Fruit fly (Drosophila melanogaster) whole organism, embryonic: Measurements from ENCODE around the gene CG15530.

Experiments used
- Atf3 ChIP-seq: fragments of 200-800 bp; sonication (Bioruptor generic); optimal IDR thresholded peaks from 3 replicates; lab custom pipeline; 2016; ENCODE audit warnings: missing biosample characterization, missing genetic modification characterization
- B-H1 ChIP-seq: fragments of 200-800 bp; sonication (Bioruptor generic); IDR thresholded peaks from 3 replicates; pipeline ENCODE4 v1.3.6; 2022; ENCODE audit warnings: missing biosample characterization, missing genetic modification characterization
- CG11247 ChIP-seq: fragments of 200-800 bp; sonication (Bioruptor generic); IDR thresholded peaks from 2 replicates; pipeline ENCODE4 v1.3.6; 2022; ENCODE audit warnings: missing biosample characterization, missing genetic modification characterization
- CG11504 ChIP-seq: fragments of 200-800 bp; sonication (Bioruptor generic); optimal IDR thresholded peaks from 3 replicates; lab custom pipeline; 2019; ENCODE audit warnings: missing biosample characterization, mild to moderate bottlenecking, missing genetic modification characterization, moderate library complexity
- CG11695 ChIP-seq: fragments of 200-800 bp; sonication (Bioruptor generic); IDR thresholded peaks from 3 replicates; pipeline ENCODE4 v1.3.6; 2022; ENCODE audit warnings: missing biosample characterization, missing genetic modification characterization
- CG11723 ChIP-seq: fragments of 200-800 bp; sonication (Bioruptor generic); optimal IDR thresholded peaks from 2 replicates; lab custom pipeline; 2017; ENCODE audit warnings: missing biosample characterization, mild to moderate bottlenecking, missing genetic modification characterization
- CG12744 ChIP-seq: fragments of 200-800 bp; sonication (Bioruptor generic); optimal IDR thresholded peaks from 2 replicates; lab custom pipeline; 2016; ENCODE audit warnings: missing biosample characterization, missing genetic modification characterization
- CG13123 ChIP-seq: fragments of 200-800 bp; sonication (Bioruptor generic); optimal IDR thresholded peaks from 2 replicates; lab custom pipeline; 2016; ENCODE audit warnings: missing biosample characterization, missing genetic modification characterization
- CG17328 ChIP-seq: fragments of 200-800 bp; sonication (Bioruptor generic); IDR thresholded peaks from 2 replicates; pipeline ENCODE4 v1.3.6; 2022; ENCODE audit warnings: missing biosample characterization, missing genetic modification characterization
- CG17361 ChIP-seq: fragments of 200-800 bp; sonication (Bioruptor generic); IDR thresholded peaks from 3 replicates; pipeline ENCODE4 v1.3.6; 2022; ENCODE audit warnings: missing biosample characterization, missing genetic modification characterization
- CG18764 ChIP-seq: fragments of 200-800 bp; sonication (Bioruptor generic); optimal IDR thresholded peaks from 3 replicates; lab custom pipeline; 2016; ENCODE audit warnings: missing biosample characterization, missing genetic modification characterization
- CG2199 ChIP-seq: fragments of 200-800 bp; sonication (Bioruptor generic); IDR thresholded peaks from 3 replicates; pipeline ENCODE4 v1.3.6; 2022; ENCODE audit warnings: missing biosample characterization, missing genetic modification characterization
- CG30020 ChIP-seq: fragments of 200-800 bp; optimal IDR thresholded peaks from 2 replicates; lab custom pipeline; 2019; ENCODE audit warnings: missing biosample characterization, mild to moderate bottlenecking, missing genetic modification characterization, moderate library complexity
- CG30403 ChIP-seq: fragments of 200-800 bp; sonication (Bioruptor generic); optimal IDR thresholded peaks from 3 replicates; lab custom pipeline; 2016; ENCODE audit warnings: missing biosample characterization, missing genetic modification characterization
- CG4424 ChIP-seq: fragments of 200-800 bp; sonication (Bioruptor generic); optimal IDR thresholded peaks from 3 replicates; lab custom pipeline; 2016; ENCODE audit warnings: missing biosample characterization, missing genetic modification characterization
- CG4617 ChIP-seq: fragments of 200-800 bp; sonication (Bioruptor generic); optimal IDR thresholded peaks from 3 replicates; lab custom pipeline; 2016; ENCODE audit warnings: missing biosample characterization, missing genetic modification characterization, borderline replicate concordance
- CG5180 ChIP-seq: fragments of 200-800 bp; sonication (Bioruptor generic); optimal IDR thresholded peaks from 3 replicates; lab custom pipeline; 2017; ENCODE audit warnings: missing biosample characterization, missing genetic modification characterization, mild to moderate bottlenecking, moderate library complexity, missing genetic modification reagents
- CG6813 ChIP-seq: fragments of 200-800 bp; sonication (Bioruptor generic); optimal IDR thresholded peaks from 2 replicates; lab custom pipeline; 2017; ENCODE audit warnings: missing biosample characterization, missing genetic modification characterization, mild to moderate bottlenecking, moderate library complexity, missing genetic modification reagents
- CG7271 ChIP-seq: fragments of 200-800 bp; sonication (Bioruptor generic); optimal IDR thresholded peaks from 2 replicates; lab custom pipeline; 2018; ENCODE audit warnings: missing biosample characterization, mild to moderate bottlenecking, missing genetic modification characterization, moderate library complexity
- CG7372 ChIP-seq: fragments of 200-800 bp; sonication (Bioruptor generic); IDR thresholded peaks from 2 replicates; pipeline ENCODE4 v1.3.6; 2022; ENCODE audit warnings: missing biosample characterization, missing genetic modification characterization
- CG8281 ChIP-seq: fragments of 200-800 bp; sonication (Bioruptor generic); optimal IDR thresholded peaks from 2 replicates; lab custom pipeline; 2018; ENCODE audit warnings: missing biosample characterization, mild to moderate bottlenecking, missing genetic modification characterization, moderate library complexity
- CG8765 ChIP-seq: fragments of 200-800 bp; sonication (Bioruptor generic); IDR thresholded peaks from 2 replicates; pipeline ENCODE4 v1.3.6; 2022; ENCODE audit warnings: missing biosample characterization, missing genetic modification characterization
- Dref ChIP-seq: fragments of 200-800 bp; sonication (Bioruptor generic); IDR thresholded peaks from 2 replicates; pipeline ENCODE4 v1.3.6; 2022; ENCODE audit warnings: missing biosample characterization, missing genetic modification characterization
- Ets97D ChIP-seq: fragments of 200-800 bp; sonication (Bioruptor generic); optimal IDR thresholded peaks from 3 replicates; lab custom pipeline; 2016; ENCODE audit warnings: missing biosample characterization, missing genetic modification characterization
- Lim3 ChIP-seq: fragments of 200-800 bp; sonication (Bioruptor generic); IDR thresholded peaks from 2 replicates; pipeline ENCODE4 v1.3.6; 2022; ENCODE audit warnings: missing biosample characterization, missing genetic modification characterization
- Nf-YC ChIP-seq: fragments of 200-800 bp; optimal IDR thresholded peaks from 3 replicates; lab custom pipeline; 2019; ENCODE audit warnings: missing biosample characterization, mild to moderate bottlenecking, missing genetic modification characterization, moderate library complexity
- Pdp1 ChIP-seq, 2 experiments: fragments of 200-800 bp; sonication (Bioruptor generic); optimal IDR thresholded peaks; 3 replicates each; lab custom pipeline; 2016; ENCODE audit warnings: missing biosample characterization in 2 of 2, missing genetic modification characterization in 2 of 2, mild to moderate bottlenecking in 1 of 2, moderate library complexity in 1 of 2
- Rx ChIP-seq: fragments of 200-800 bp; sonication (Bioruptor generic); IDR thresholded peaks from 2 replicates; pipeline ENCODE4 v1.3.6; 2022; ENCODE audit warnings: missing biosample characterization, missing genetic modification characterization
- Sox102F ChIP-seq: fragments of 200-800 bp; sonication (Bioruptor generic); optimal IDR thresholded peaks from 2 replicates; lab custom pipeline; 2018; ENCODE audit warnings: missing biosample characterization, mild to moderate bottlenecking, missing genetic modification characterization, moderate library complexity
- Spps ChIP-seq: fragments of 200-800 bp; sonication (Bioruptor generic); optimal IDR thresholded peaks from 2 replicates; lab custom pipeline; 2018; ENCODE audit warnings: missing biosample characterization, mild to moderate bottlenecking, missing genetic modification characterization
- Sry-β ChIP-seq: fragments of 200-800 bp; sonication (Bioruptor generic); optimal IDR thresholded peaks from 2 replicates; lab custom pipeline; 2018; ENCODE audit warnings: missing biosample characterization, mild to moderate bottlenecking, missing genetic modification characterization, moderate library complexity
- bigmax ChIP-seq: fragments of 200-800 bp; sonication (Bioruptor generic); optimal IDR thresholded peaks from 2 replicates; lab custom pipeline; 2018; ENCODE audit warnings: missing biosample characterization, mild to moderate bottlenecking, missing genetic modification characterization
- chn ChIP-seq: fragments of 200-800 bp; sonication (Bioruptor generic); optimal IDR thresholded peaks from 2 replicates; lab custom pipeline; 2016; ENCODE audit warnings: missing biosample characterization, missing genetic modification characterization
- crp ChIP-seq, 2 experiments: fragments of 200-800 bp; sonication (Bioruptor generic); optimal IDR thresholded peaks; 2 replicates in 1 of 2; 3 replicates in 1 of 2; lab custom pipeline; 2017; ENCODE audit warnings: missing biosample characterization in 2 of 2, missing genetic modification characterization in 2 of 2, mild to moderate bottlenecking in 1 of 2, moderate library complexity in 1 of 2
- dpn ChIP-seq, 2 experiments: fragments of 200-800 bp; sonication (Bioruptor generic); optimal IDR thresholded peaks; 3 replicates each; lab custom pipeline; 2016; ENCODE audit warnings: missing biosample characterization in 2 of 2, missing genetic modification characterization in 2 of 2
- fd3F ChIP-seq: fragments of 200-800 bp; sonication (Bioruptor generic); optimal IDR thresholded peaks from 2 replicates; lab custom pipeline; 2018; ENCODE audit warnings: missing biosample characterization, mild to moderate bottlenecking, missing genetic modification characterization, moderate library complexity
- gfzf ChIP-seq: fragments of 200-800 bp; sonication (Bioruptor generic); optimal IDR thresholded peaks from 2 replicates; lab custom pipeline; 2016; ENCODE audit warnings: missing biosample characterization, mild to moderate bottlenecking, missing genetic modification characterization, moderate library complexity
- grau ChIP-seq: fragments of 200-800 bp; optimal IDR thresholded peaks from 3 replicates; lab custom pipeline; 2019; ENCODE audit warnings: missing biosample characterization, mild to moderate bottlenecking, missing genetic modification characterization, moderate library complexity
- insv ChIP-seq, 2 experiments: fragments of 200-800 bp; sonication (Bioruptor generic); optimal IDR thresholded peaks; 3 replicates each; lab custom pipeline; 2016 to 2018; ENCODE audit warnings: missing biosample characterization in 2 of 2, missing genetic modification characterization in 2 of 2
- kni ChIP-seq: fragments of 200-800 bp; sonication (Bioruptor generic); optimal IDR thresholded peaks from 3 replicates; lab custom pipeline; 2017; ENCODE audit warnings: mild to moderate bottlenecking, missing biosample characterization, missing genetic modification reagents, missing genetic modification characterization
- maf-S ChIP-seq: fragments of 200-800 bp; sonication (Bioruptor generic); optimal IDR thresholded peaks from 2 replicates; lab custom pipeline; 2016; ENCODE audit warnings: missing biosample characterization, missing genetic modification characterization
- psq ChIP-seq: fragments of 200-800 bp; sonication (Bioruptor generic); optimal IDR thresholded peaks from 2 replicates; lab custom pipeline; 2017; ENCODE audit warnings: missing biosample characterization, missing genetic modification characterization
- row ChIP-seq: fragments of 200-800 bp; sonication (Bioruptor generic); IDR thresholded peaks from 3 replicates; pipeline ENCODE4 v1.3.6; 2022; ENCODE audit warnings: missing biosample characterization, missing genetic modification characterization
- schlank ChIP-seq: fragments of 200-800 bp; sonication (Bioruptor generic); optimal IDR thresholded peaks from 2 replicates; lab custom pipeline; 2018; ENCODE audit warnings: missing biosample characterization, mild to moderate bottlenecking, missing genetic modification characterization
- sqz ChIP-seq: fragments of 200-800 bp; sonication (Bioruptor generic); optimal IDR thresholded peaks from 3 replicates; lab custom pipeline; 2018; ENCODE audit warnings: missing biosample characterization, mild to moderate bottlenecking, missing genetic modification characterization
- tap ChIP-seq: fragments of 200-800 bp; optimal IDR thresholded peaks from 3 replicates; lab custom pipeline; 2019; ENCODE audit warnings: missing biosample characterization, mild to moderate bottlenecking, missing genetic modification characterization, moderate library complexity
- vnd ChIP-seq: fragments of 200-800 bp; sonication (Bioruptor generic); IDR thresholded peaks from 3 replicates; pipeline ENCODE4 v1.3.6; 2022; ENCODE audit warnings: missing biosample characterization, missing genetic modification characterization; ENCODE audit not compliant: partially characterized antibody
- vvl ChIP-seq: fragments of 200-800 bp; sonication (Bioruptor generic); IDR thresholded peaks from 2 replicates; pipeline ENCODE4 v1.3.6; 2022; ENCODE audit warnings: missing biosample characterization, missing genetic modification characterization

Gene CG15530

DNA sequence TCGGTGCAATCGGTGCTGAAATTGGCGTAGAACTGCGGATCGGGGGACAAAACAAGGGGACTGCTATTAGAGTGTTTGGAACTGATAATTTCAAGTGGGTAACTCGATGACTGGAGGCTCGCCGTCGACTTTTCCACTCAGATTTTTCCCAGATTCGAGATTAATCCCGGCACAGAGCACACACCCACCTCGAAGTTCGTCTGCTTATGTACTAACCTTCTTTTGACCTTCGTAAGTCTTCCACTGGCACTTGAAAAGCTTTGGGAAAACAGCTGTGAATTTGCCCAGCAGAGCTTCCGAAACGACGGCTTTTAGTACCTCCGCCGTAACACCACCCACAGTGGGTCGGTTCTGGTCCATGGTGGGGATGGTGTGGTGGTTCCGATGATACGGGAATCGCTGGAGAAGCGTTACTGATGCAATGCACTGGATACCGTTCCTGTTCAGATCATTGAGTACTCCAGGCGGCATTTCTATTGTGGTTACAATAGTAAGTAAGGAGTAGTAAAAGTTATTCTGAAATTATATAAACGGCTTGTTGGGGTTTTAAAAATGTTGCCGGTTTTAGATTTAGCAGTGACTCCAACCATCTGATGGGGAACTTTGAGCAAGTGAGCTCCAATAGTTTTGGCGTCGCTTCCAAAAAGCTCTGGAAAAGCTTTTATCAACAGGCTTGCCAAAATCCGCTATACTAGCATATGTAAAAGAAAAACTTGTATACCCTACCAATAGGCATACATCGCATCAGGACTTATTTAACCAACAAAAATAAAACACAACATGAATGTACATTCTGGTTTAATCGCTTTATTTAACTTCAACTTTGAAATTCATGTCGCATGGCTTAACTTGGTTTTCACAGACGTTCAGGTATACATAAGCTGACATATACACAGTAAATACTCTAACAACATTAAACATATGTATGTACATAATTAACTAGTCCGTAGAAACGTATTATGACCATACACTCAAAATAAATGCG, 43.3 kb upstream of the CG15530 start, which contains the start of gene Tpi (continued):
- TF ChIP-seq Spps (tag; lab: Kevin White, UChicago), result no peak
- TF ChIP-seq CG18764, result no peak
- no peak for TF ChIP-seq CG7271 (tag; lab: Kevin White, UChicago)
- TF ChIP-seq Sox102F, result peak; percentile 50
- TF ChIP-seq CG17361, result no peak
- peak; percentile 63 for TF ChIP-seq grau (tag; lab: Kevin White, UChicago)
- TF ChIP-seq Dref (GFP tag; lab: Robert Waterston, UW), result no peak
- no peak for TF ChIP-seq CG13123
- TF ChIP-seq CG4617, result no peak
- no peak for TF ChIP-seq Atf3
- TF ChIP-seq vnd (GFP tag; lab: Robert Waterston, UW), result no peak
- no peak for TF ChIP-seq CG11723 (GFP tag; lab: Kevin White, UChicago)
- no peak for TF ChIP-seq B-H1 (GFP tag; lab: Robert Waterston, UW)
- no peak for TF ChIP-seq Lim3 (GFP tag; lab: Robert Waterston, UW)
- no peak for TF ChIP-seq kni (GFP tag; lab: Kevin White, UChicago)
- TF ChIP-seq bigmax (GFP tag; lab: Kevin White, UChicago), result no peak
- peak; percentile 51; the same call in 2 of the 3 replicates for TF ChIP-seq row
- TF ChIP-seq Sry-β (GFP tag; lab: Kevin White, UChicago), result no peak
- TF ChIP-seq CG5180, result no peak
- TF ChIP-seq CG30020 (tag; lab: Kevin White, UChicago), result no peak
- no peak for TF ChIP-seq vvl (GFP tag; lab: Robert Waterston, UW)
- TF ChIP-seq Pdp1 (GFP tag; optimal IDR thresholded peaks at IDR 0.05; lab: Kevin White, UChicago), result peak; percentile 22 to 93
- TF ChIP-seq chn (GFP tag; lab: Kevin White, UChicago), result peak; percentile 58
- no peak for TF ChIP-seq schlank (tag; lab: Kevin White, UChicago)
- no peak for TF ChIP-seq CG12744 (GFP tag; lab: Kevin White, UChicago)
- TF ChIP-seq CG11695 (GFP tag; lab: Robert Waterston, UW), result no peak
- TF ChIP-seq Ets97D, result peak; percentile 6
- TF ChIP-seq CG30403, result peak; percentile 33
- TF ChIP-seq CG4424 (GFP tag; lab: Kevin White, UChicago), result no peak
- TF ChIP-seq maf-S (GFP tag; lab: Kevin White, UChicago), result no peak
- no peak for TF ChIP-seq CG11247 (GFP tag; lab: Robert Waterston, UW)
- TF ChIP-seq insv (GFP tag; optimal IDR thresholded peaks at IDR 0.05; lab: Kevin White, UChicago), result no peak
- TF ChIP-seq CG2199 (GFP tag; lab: Robert Waterston, UW), result no peak
- no peak for TF ChIP-seq Nf-YC
- TF ChIP-seq dpn (GFP tag; optimal IDR thresholded peaks at IDR 0.05; lab: Kevin White, UChicago), result peak in 1 of 2 experiments; percentile 9
- peak; percentile 75 for TF ChIP-seq gfzf (GFP tag; lab: Kevin White, UChicago)
- TF ChIP-seq sqz (GFP tag; lab: Kevin White, UChicago), result no peak
- 0 out of 2 replicates have a peak, but pooled peaks have one; percentile 16 for TF ChIP-seq CG17328 (GFP tag; lab: Robert Waterston, UW)
- no peak for TF ChIP-seq tap
- no peak for TF ChIP-seq CG8281
- no peak for TF ChIP-seq psq (GFP tag; lab: Kevin White, UChicago)
- TF ChIP-seq CG7372 (GFP tag; lab: Robert Waterston, UW), result no peak
- TF ChIP-seq crp (GFP tag; optimal IDR thresholded peaks at IDR 0.05; lab: Kevin White, UChicago), result peak in 1 of 2 experiments; percentile 87
- peak; percentile 21 for TF ChIP-seq fd3F
- no peak for TF ChIP-seq CG8765
- no peak for TF ChIP-seq CG6813 (GFP tag; lab: Kevin White, UChicago)
- no peak for TF ChIP-seq Rx (GFP tag; lab: Robert Waterston, UW)
- TF ChIP-seq CG11504 (tag; lab: Kevin White, UChicago), result no peak
